Worm (Caenorhabditis elegans) whole organism, mixed stage, embryonic: Measurements from ENCODE around the gene C29E4.11.

Source experiments
- M03D4.4 ChIP-seq: sonication (generic microtip); optimal IDR thresholded peaks from 2 replicates; lab custom pipeline; 2017; ENCODE audit warnings: mild to moderate bottlenecking, missing genetic modification characterization, missing compliant biosample characterization
- bed-3 ChIP-seq: fragments of 200-800 bp; sonication (Bioruptor generic); optimal IDR thresholded peaks from 3 replicates; lab custom pipeline; 2018; ENCODE audit warnings: mild to moderate bottlenecking, missing genetic modification characterization, moderate library complexity, missing compliant biosample characterization
- blmp-1 ChIP-seq: fragments of 150-350 bp; optimal IDR thresholded peaks from 2 replicates; lab custom pipeline; 2014; ENCODE audit warnings: missing biosample characterization, missing genetic modification characterization
- ceh-39 ChIP-seq: fragments of 150-350 bp; optimal IDR thresholded peaks from 2 replicates; lab custom pipeline; 2014; ENCODE audit warnings: missing biosample characterization, missing genetic modification characterization
- ceh-43 ChIP-seq: fragments of 200-800 bp; sonication (Bioruptor generic); optimal IDR thresholded peaks from 2 replicates; lab custom pipeline; 2018; ENCODE audit warnings: mild to moderate bottlenecking, missing genetic modification characterization, moderate library complexity, missing compliant biosample characterization
- ceh-83 ChIP-seq: fragments of 200-800 bp; sonication (Bioruptor generic); optimal IDR thresholded peaks from 2 replicates; lab custom pipeline; 2018; ENCODE audit warnings: mild to moderate bottlenecking, missing genetic modification characterization, missing compliant biosample characterization
- ces-1 ChIP-seq: fragments of 150-350 bp; optimal IDR thresholded peaks from 2 replicates; lab custom pipeline; 2014; ENCODE audit warnings: missing biosample characterization, missing genetic modification reagents, missing genetic modification characterization
- cnd-1 ChIP-seq: fragments of 200-800 bp; sonication (Bioruptor generic); optimal IDR thresholded peaks from 2 replicates; lab custom pipeline; 2018; ENCODE audit warnings: mild to moderate bottlenecking, missing genetic modification characterization, missing compliant biosample characterization
- drap-1 ChIP-seq: fragments of 200-800 bp; sonication (Bioruptor generic); optimal IDR thresholded peaks from 3 replicates; lab custom pipeline; 2018; ENCODE audit warnings: mild to moderate bottlenecking, missing genetic modification characterization, missing compliant biosample characterization
- elt-1 ChIP-seq: sonication (generic microtip); optimal IDR thresholded peaks from 2 replicates; lab custom pipeline; 2017; ENCODE audit warnings: missing genetic modification characterization, mild to moderate bottlenecking, missing compliant biosample characterization, antibody characterized with exemption, moderate library complexity, borderline replicate concordance; ENCODE audit not compliant: insufficient read depth
- elt-3 ChIP-seq: fragments of 150-350 bp; optimal IDR thresholded peaks from 2 replicates; lab custom pipeline; 2014; ENCODE audit warnings: missing biosample characterization, missing genetic modification characterization
- flh-1 ChIP-seq: fragments of 200-800 bp; sonication (Bioruptor generic); optimal IDR thresholded peaks from 2 replicates; lab custom pipeline; 2018; ENCODE audit warnings: mild to moderate bottlenecking, missing genetic modification characterization, moderate library complexity, missing compliant biosample characterization
- ham-2 ChIP-seq: fragments of 200-800 bp; sonication (Bioruptor generic); optimal IDR thresholded peaks from 2 replicates; lab custom pipeline; 2018; ENCODE audit warnings: mild to moderate bottlenecking, missing genetic modification characterization, missing compliant biosample characterization
- hlh-1 ChIP-seq: fragments of 150-350 bp; optimal IDR thresholded peaks from 2 replicates; lab custom pipeline; 2014; ENCODE audit warnings: missing biosample characterization, missing genetic modification reagents, missing genetic modification characterization
- lin-13 ChIP-seq: fragments of 150-350 bp; optimal IDR thresholded peaks from 2 replicates; lab custom pipeline; 2014; ENCODE audit warnings: missing biosample characterization, missing genetic modification characterization
- lin-32 ChIP-seq: fragments of 200-800 bp; sonication (Bioruptor generic); optimal IDR thresholded peaks from 2 replicates; lab custom pipeline; 2018; ENCODE audit warnings: mild to moderate bottlenecking, missing genetic modification characterization, missing compliant biosample characterization
- lsy-2 ChIP-seq: fragments of 150-350 bp; optimal IDR thresholded peaks from 2 replicates; lab custom pipeline; 2014; ENCODE audit warnings: missing biosample characterization, missing genetic modification characterization
- mab-5 ChIP-seq: fragments of 150-350 bp; optimal IDR thresholded peaks from 2 replicates; lab custom pipeline; 2014; ENCODE audit warnings: missing biosample characterization, missing genetic modification characterization
- mep-1 ChIP-seq: fragments of 150-350 bp; optimal IDR thresholded peaks from 2 replicates; lab custom pipeline; 2017; ENCODE audit warnings: missing biosample characterization, missing genetic modification reagents, missing genetic modification characterization, inconsistent platforms
- mls-2 ChIP-seq: sonication (generic microtip); optimal IDR thresholded peaks from 2 replicates; lab custom pipeline; 2016; ENCODE audit warnings: mild to moderate bottlenecking, missing genetic modification characterization, moderate library complexity, missing compliant biosample characterization
- nhr-12 ChIP-seq: fragments of 150-350 bp; optimal IDR thresholded peaks from 2 replicates; lab custom pipeline; 2014; ENCODE audit warnings: missing biosample characterization, missing genetic modification characterization
- nhr-2 ChIP-seq: fragments of 150-350 bp; optimal IDR thresholded peaks from 2 replicates; lab custom pipeline; 2014; ENCODE audit warnings: missing biosample characterization, missing genetic modification characterization
- nhr-237 ChIP-seq: fragments of 150-350 bp; optimal IDR thresholded peaks from 2 replicates; lab custom pipeline; 2014; ENCODE audit warnings: missing biosample characterization, missing genetic modification characterization
- nhr-28 ChIP-seq: fragments of 150-350 bp; optimal IDR thresholded peaks from 2 replicates; lab custom pipeline; 2014; ENCODE audit warnings: missing biosample characterization, missing genetic modification characterization
- nhr-76 ChIP-seq: sonication (generic microtip); optimal IDR thresholded peaks from 2 replicates; lab custom pipeline; 2017; ENCODE audit warnings: missing biosample characterization, missing genetic modification characterization
- pha-4 ChIP-seq: fragments of 150-350 bp; optimal IDR thresholded peaks from 2 replicates; lab custom pipeline; 2018; ENCODE audit warnings: missing biosample characterization, missing genetic modification reagents, missing genetic modification characterization
- sem-2 ChIP-seq: fragments of 200-800 bp; sonication (Bioruptor generic); optimal IDR thresholded peaks from 2 replicates; lab custom pipeline; 2018; ENCODE audit warnings: mild to moderate bottlenecking, missing genetic modification characterization, missing compliant biosample characterization
- snpc-4 ChIP-seq: fragments of 150-350 bp; optimal IDR thresholded peaks from 2 replicates; lab custom pipeline; 2014; ENCODE audit warnings: missing biosample characterization, missing genetic modification characterization
- sptf-1 ChIP-seq: sonication (generic microtip); optimal IDR thresholded peaks from 2 replicates; lab custom pipeline; 2017; ENCODE audit warnings: mild to moderate bottlenecking, missing genetic modification characterization, moderate library complexity, missing compliant biosample characterization
- tbx-8 ChIP-seq: fragments of 200-800 bp; sonication (Bioruptor generic); optimal IDR thresholded peaks from 2 replicates; lab custom pipeline; 2018; ENCODE audit warnings: mild to moderate bottlenecking, missing genetic modification characterization, moderate library complexity, missing compliant biosample characterization
- unc-120 ChIP-seq: sonication (generic microtip); optimal IDR thresholded peaks from 2 replicates; lab custom pipeline; 2017; ENCODE audit warnings: missing genetic modification characterization, missing compliant biosample characterization; ENCODE audit not compliant: poor library complexity, severe bottlenecking
- unc-39 ChIP-seq: fragments of 150-350 bp; optimal IDR thresholded peaks from 2 replicates; lab custom pipeline; 2014; ENCODE audit warnings: missing biosample characterization, missing genetic modification characterization
- unc-62 ChIP-seq: fragments of 150-350 bp; optimal IDR thresholded peaks from 2 replicates; lab custom pipeline; 2014; ENCODE audit warnings: missing biosample characterization, missing genetic modification reagents, missing genetic modification characterization
- zip-8 ChIP-seq: fragments of 150-350 bp; optimal IDR thresholded peaks from 2 replicates; lab custom pipeline; 2014; ENCODE audit warnings: missing biosample characterization, missing genetic modification characterization
- ztf-11 ChIP-seq: fragments of 150-350 bp; optimal IDR thresholded peaks from 2 replicates; lab custom pipeline; 2014; ENCODE audit warnings: missing biosample characterization, missing genetic modification characterization

Gene C29E4.11

DNA sequence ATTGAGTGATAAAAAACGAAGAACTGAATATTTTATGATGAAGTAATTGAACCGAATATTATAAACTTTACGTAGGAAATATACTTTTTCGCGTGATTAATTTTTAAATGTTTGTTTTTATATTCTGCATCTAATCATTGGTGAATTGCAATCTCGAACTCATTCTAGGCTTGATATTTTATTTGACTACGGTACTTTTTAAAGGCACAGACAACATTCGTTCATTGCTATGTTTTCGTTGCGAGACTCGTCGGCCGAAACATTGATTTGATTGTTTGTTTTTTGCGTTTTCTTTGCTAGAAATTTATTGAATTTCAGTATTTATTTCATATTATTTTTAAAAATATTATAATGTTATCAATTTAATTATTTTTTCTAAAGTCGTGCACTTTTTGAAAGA is 19.9 kb upstream of the C29E4.11 start, which contains the start of gene C06G4.4:
C06G4.4 (minus strand) TSS at position 36 of the 400 bp plus-strand sequence.
- TF ChIP-seq mab-5 (tag; lab: Kevin White, UChicago) (no peak), nhr-76 (tag; lab: Kevin White, UChicago) (no peak), sem-2 (GFP tag; lab: Kevin White, UChicago) (no peak), ham-2 (GFP tag; lab: Kevin White, UChicago) (no peak), nhr-237 (tag; lab: Kevin White, UChicago) (no peak), pha-4 (tag; lab: Kevin White, UChicago) (no peak), flh-1 (GFP tag; lab: Kevin White, UChicago) (no peak), drap-1 (GFP tag; lab: Kevin White, UChicago) (no peak), unc-39 (tag; lab: Kevin White, UChicago) (no peak), blmp-1 (tag; lab: Kevin White, UChicago) (no peak), unc-62 (GFP tag; lab: Kevin White, UChicago) (no peak)

DNA sequence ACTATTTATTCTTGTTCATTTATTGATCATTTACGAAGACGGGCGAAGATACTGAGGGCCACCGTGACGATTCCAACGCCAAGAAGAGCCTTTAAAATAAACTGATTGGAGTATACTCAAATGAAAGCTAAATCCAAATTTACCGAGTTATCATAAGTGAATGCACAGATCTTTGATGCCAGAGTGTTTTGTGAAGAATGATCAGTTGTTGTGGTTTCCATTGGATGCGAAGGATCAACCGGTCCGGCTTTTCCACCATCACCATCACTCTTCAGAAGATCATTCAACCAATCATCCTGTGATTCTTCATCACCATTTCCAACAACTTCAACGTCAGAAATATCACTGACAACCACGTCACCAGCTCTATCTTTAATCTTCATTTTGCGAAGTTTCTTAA is 19.3 kb upstream of the C29E4.11 start:
- no peak for TF ChIP-seq nhr-237 (tag; lab: Kevin White, UChicago)
- TF ChIP-seq unc-120 (tag; lab: Kevin White, UChicago), result no peak
- TF ChIP-seq ceh-39 (tag; lab: Kevin White, UChicago), result no peak
- TF ChIP-seq cnd-1 (tag; lab: Kevin White, UChicago), result no peak
- TF ChIP-seq lin-13 (tag; lab: Kevin White, UChicago), result no peak
- no peak for TF ChIP-seq ceh-83 (GFP tag; lab: Kevin White, UChicago)
- TF ChIP-seq pha-4 (tag; lab: Kevin White, UChicago), result no peak
- no peak for TF ChIP-seq nhr-28

DNA sequence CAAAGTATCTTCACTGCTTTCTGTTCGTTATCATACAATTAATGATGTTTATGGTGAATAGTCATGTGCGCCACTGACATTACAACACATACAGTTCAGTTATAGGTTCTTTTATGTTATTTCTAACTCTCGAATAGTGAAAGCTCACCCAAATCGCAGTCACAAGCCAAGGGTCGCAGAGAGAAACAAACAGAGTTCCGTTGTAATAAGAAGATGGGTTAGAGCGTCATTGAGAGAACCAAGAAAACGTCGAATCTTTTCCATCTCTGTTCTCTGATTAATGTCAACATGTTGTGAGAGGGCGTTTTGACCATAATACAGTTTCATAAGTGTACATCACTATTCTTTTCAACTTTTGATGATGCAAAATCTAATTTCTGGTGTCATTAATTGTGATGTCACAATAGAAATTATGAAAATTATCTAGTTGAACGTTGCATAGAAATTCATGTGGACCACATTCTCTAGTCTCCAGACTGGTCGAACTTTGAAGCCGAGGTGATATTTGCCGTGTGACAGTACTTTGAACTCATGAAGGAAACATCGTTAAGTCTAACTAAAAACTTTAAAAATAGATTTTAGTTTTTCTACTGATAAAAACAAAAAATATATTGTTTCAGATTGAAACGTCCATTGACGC is 16.2 kb upstream of the C29E4.11 start:
- TF ChIP-seq M03D4.4 (tag; lab: Kevin White, UChicago) (no peak), unc-39 (tag; lab: Kevin White, UChicago) (no peak), nhr-2 (tag; lab: Kevin White, UChicago) (no peak), hlh-1 (tag; lab: Kevin White, UChicago) (no peak), mep-1 (tag; lab: Kevin White, UChicago) (no peak), flh-1 (GFP tag; lab: Kevin White, UChicago) (no peak), ces-1 (GFP tag; lab: Kevin White, UChicago) (no peak), pha-4 (tag; lab: Kevin White, UChicago) (no peak)

DNA sequence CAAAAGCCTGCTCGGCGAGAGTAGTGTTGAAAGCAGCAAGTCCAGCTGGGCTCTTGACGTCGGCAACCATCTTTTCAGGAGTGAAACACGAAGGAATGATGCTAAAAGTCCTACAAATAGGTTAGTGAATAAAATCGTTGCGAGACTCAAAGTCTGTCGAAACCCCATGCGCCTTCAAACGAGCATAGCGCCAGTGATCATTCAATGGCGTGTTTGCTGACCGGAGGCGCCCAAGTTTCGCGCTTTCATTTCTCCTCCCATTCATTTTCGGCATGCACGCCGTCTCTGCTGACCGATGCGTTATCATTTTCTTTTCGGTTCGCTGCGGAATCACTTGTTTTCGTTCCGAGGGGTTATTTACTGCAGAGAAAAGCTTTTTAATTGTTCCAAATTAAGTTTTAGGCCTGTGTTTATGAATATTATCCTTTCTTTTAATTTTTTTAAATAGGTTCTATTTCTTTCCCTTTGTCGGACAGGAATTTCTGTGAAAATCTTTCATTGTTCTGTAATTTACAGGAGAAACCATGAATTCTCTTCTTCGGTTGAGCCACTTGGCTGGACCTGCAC is 15.4 kb upstream of the C29E4.11 start, which contains the start of the genes eef-1B.1 and aco-2:
eef-1B.1 (minus strand) TSS at position 186 of the 567 bp plus-strand sequence.
aco-2 (plus strand) TSS at position 517 of the 567 bp plus-strand sequence.
- TF ChIP-seq ceh-43 (GFP tag; lab: Kevin White, UChicago) (no peak), lin-13 (tag; lab: Kevin White, UChicago) (peak; percentile 43), sem-2 (GFP tag; lab: Kevin White, UChicago) (no peak), nhr-12 (tag; lab: Kevin White, UChicago) (no peak), nhr-76 (tag; lab: Kevin White, UChicago) (no peak), tbx-8 (GFP tag; lab: Kevin White, UChicago) (no peak), flh-1 (GFP tag; lab: Kevin White, UChicago) (no peak), snpc-4 (tag; lab: Kevin White, UChicago) (no peak), elt-1 (no peak), M03D4.4 (tag; lab: Kevin White, UChicago) (no peak), lsy-2 (tag; lab: Kevin White, UChicago) (peak; percentile 80), unc-39 (tag; lab: Kevin White, UChicago) (no peak), mab-5 (tag; lab: Kevin White, UChicago) (no peak), ceh-83 (GFP tag; lab: Kevin White, UChicago) (no peak), blmp-1 (tag; lab: Kevin White, UChicago) (no peak), unc-120 (tag; lab: Kevin White, UChicago) (no peak), ham-2 (GFP tag; lab: Kevin White, UChicago) (no peak), mep-1 (tag; lab: Kevin White, UChicago) (peak; percentile 30), nhr-2 (tag; lab: Kevin White, UChicago) (no peak), unc-62 (GFP tag; lab: Kevin White, UChicago) (peak; percentile 6), drap-1 (GFP tag; lab: Kevin White, UChicago) (peak; percentile 22), bed-3 (no peak), ztf-11 (tag; lab: Kevin White, UChicago) (no peak), mls-2 (tag; lab: Kevin White, UChicago) (no peak), cnd-1 (tag; lab: Kevin White, UChicago) (no peak), hlh-1 (tag; lab: Kevin White, UChicago) (peak; percentile 28), elt-3 (tag; lab: Kevin White, UChicago) (no peak), ces-1 (GFP tag; lab: Kevin White, UChicago) (peak; percentile 33), zip-8 (tag; lab: Kevin White, UChicago) (no peak), nhr-28 (no peak), nhr-237 (tag; lab: Kevin White, UChicago) (peak; percentile 28), pha-4 (tag; lab: Kevin White, UChicago) (peak; percentile 67), lin-32 (no peak), ceh-39 (tag; lab: Kevin White, UChicago) (no peak), sptf-1 (tag; lab: Kevin White, UChicago) (no peak)
- TF ChIP-seq, all 35 proteins: peak for 9
